Fruit fly (Drosophila melanogaster) whole organism, embryonic: ENCODE data around the gene CG42393.

Source experiments
- Atf6 ChIP-seq: fragments of 200-800 bp; sonication (Bioruptor generic); IDR thresholded peaks from 2 replicates; pipeline ENCODE4 v1.3.6; 2022; ENCODE audit warnings: missing biosample characterization, missing genetic modification characterization
- B-H1 ChIP-seq: fragments of 200-800 bp; sonication (Bioruptor generic); IDR thresholded peaks from 3 replicates; pipeline ENCODE4 v1.3.6; 2022; ENCODE audit warnings: missing biosample characterization, missing genetic modification characterization
- Bdp1 ChIP-seq: fragments of 200-800 bp; sonication (Bioruptor generic); optimal IDR thresholded peaks from 3 replicates; lab custom pipeline; 2016; ENCODE audit warnings: missing biosample characterization, missing genetic modification characterization
- Bgb ChIP-seq: fragments of 200-800 bp; sonication (Bioruptor generic); IDR thresholded peaks from 2 replicates; pipeline ENCODE4 v1.3.6; 2022; ENCODE audit warnings: missing biosample characterization, missing genetic modification characterization; ENCODE audit not compliant: partially characterized antibody
- Bteb2 ChIP-seq: fragments of 200-800 bp; sonication (Bioruptor generic); optimal IDR thresholded peaks from 2 replicates; lab custom pipeline; 2016; ENCODE audit warnings: missing biosample characterization, missing genetic modification characterization
- CG10366 ChIP-seq: fragments of 200-800 bp; sonication (Bioruptor generic); IDR thresholded peaks from 2 replicates; pipeline ENCODE4 v1.3.6; 2022; ENCODE audit warnings: missing biosample characterization, missing genetic modification characterization
- CG11085 ChIP-seq: fragments of 200-800 bp; sonication (Bioruptor generic); IDR thresholded peaks from 2 replicates; pipeline ENCODE4 v1.3.6; 2022; ENCODE audit warnings: missing biosample characterization, missing genetic modification characterization
- CG12769 ChIP-seq: fragments of 200-800 bp; sonication (Bioruptor generic); optimal IDR thresholded peaks from 2 replicates; lab custom pipeline; 2019; ENCODE audit warnings: missing biosample characterization, mild to moderate bottlenecking, missing genetic modification characterization, moderate library complexity
- CG12942 ChIP-seq: fragments of 200-800 bp; sonication (Bioruptor generic); optimal IDR thresholded peaks from 3 replicates; lab custom pipeline; 2016; ENCODE audit warnings: missing biosample characterization, missing genetic modification characterization
- CG13296 ChIP-seq: fragments of 200-800 bp; sonication (Bioruptor generic); optimal IDR thresholded peaks from 3 replicates; lab custom pipeline; 2018; ENCODE audit warnings: missing biosample characterization, mild to moderate bottlenecking, missing genetic modification characterization
- CG15514 ChIP-seq: fragments of 200-800 bp; sonication (Bioruptor generic); optimal IDR thresholded peaks from 3 replicates; lab custom pipeline; 2017; ENCODE audit warnings: missing biosample characterization, missing genetic modification characterization, mild to moderate bottlenecking, moderate library complexity, missing genetic modification reagents
- CG16813 ChIP-seq: fragments of 200-800 bp; sonication (Bioruptor generic); IDR thresholded peaks from 3 replicates; pipeline ENCODE4 v1.3.6; 2022; ENCODE audit warnings: missing biosample characterization, missing genetic modification characterization; ENCODE audit not compliant: partially characterized antibody
- CG17829 ChIP-seq: fragments of 200-800 bp; optimal IDR thresholded peaks from 2 replicates; lab custom pipeline; 2019; ENCODE audit warnings: missing biosample characterization, mild to moderate bottlenecking, missing genetic modification characterization, moderate library complexity
- CG2678 ChIP-seq: fragments of 200-800 bp; sonication (Bioruptor generic); optimal IDR thresholded peaks from 3 replicates; lab custom pipeline; 2019; ENCODE audit warnings: missing biosample characterization, mild to moderate bottlenecking, missing genetic modification characterization, moderate library complexity
- CG30403 ChIP-seq: fragments of 200-800 bp; sonication (Bioruptor generic); optimal IDR thresholded peaks from 3 replicates; lab custom pipeline; 2016; ENCODE audit warnings: missing biosample characterization, missing genetic modification characterization
- CG3163 ChIP-seq: fragments of 200-800 bp; sonication (Bioruptor generic); optimal IDR thresholded peaks from 3 replicates; lab custom pipeline; 2016; ENCODE audit warnings: missing biosample characterization, missing genetic modification characterization
- CG33213 ChIP-seq: fragments of 200-800 bp; sonication (Bioruptor generic); optimal IDR thresholded peaks from 3 replicates; lab custom pipeline; 2016; ENCODE audit warnings: missing biosample characterization, missing genetic modification characterization
- CG3838 ChIP-seq: fragments of 200-800 bp; sonication (Bioruptor generic); optimal IDR thresholded peaks from 3 replicates; lab custom pipeline; 2016; ENCODE audit warnings: missing biosample characterization, missing genetic modification characterization
- CG3847 ChIP-seq: fragments of 200-800 bp; sonication (Bioruptor generic); IDR thresholded peaks from 2 replicates; pipeline ENCODE4 v1.3.6; 2022; ENCODE audit warnings: missing biosample characterization, missing genetic modification characterization
- CG5180 ChIP-seq: fragments of 200-800 bp; sonication (Bioruptor generic); optimal IDR thresholded peaks from 3 replicates; lab custom pipeline; 2017; ENCODE audit warnings: missing biosample characterization, missing genetic modification characterization, mild to moderate bottlenecking, moderate library complexity, missing genetic modification reagents
- CG9727 ChIP-seq: fragments of 200-800 bp; sonication (Bioruptor generic); optimal IDR thresholded peaks from 3 replicates; lab custom pipeline; 2017; ENCODE audit warnings: missing biosample characterization, mild to moderate bottlenecking, missing genetic modification characterization
- Dbx ChIP-seq: fragments of 200-800 bp; sonication (Bioruptor generic); IDR thresholded peaks from 3 replicates; pipeline ENCODE4 v1.3.6; 2022; ENCODE audit warnings: missing biosample characterization, missing genetic modification characterization
- Doc3 ChIP-seq: fragments of 200-800 bp; sonication (Bioruptor generic); IDR thresholded peaks from 3 replicates; pipeline ENCODE4 v1.3.6; 2022; ENCODE audit warnings: missing biosample characterization, missing genetic modification characterization; ENCODE audit not compliant: partially characterized antibody
- E2f2 ChIP-seq: fragments of 200-800 bp; sonication (Bioruptor generic); IDR thresholded peaks from 2 replicates; pipeline ENCODE4 v1.3.6; 2022; ENCODE audit warnings: missing biosample characterization, missing genetic modification characterization
- MTF-1 ChIP-seq: fragments of 200-800 bp; sonication (Bioruptor generic); optimal IDR thresholded peaks from 2 replicates; lab custom pipeline; 2018; ENCODE audit warnings: missing biosample characterization, mild to moderate bottlenecking, missing genetic modification characterization, borderline replicate concordance
- Optix ChIP-seq: fragments of 200-800 bp; sonication (Bioruptor generic); IDR thresholded peaks from 3 replicates; pipeline ENCODE4 v1.3.6; 2022; ENCODE audit warnings: missing biosample characterization, missing genetic modification characterization
- Poxn ChIP-seq: fragments of 200-800 bp; sonication (Bioruptor generic); IDR thresholded peaks from 2 replicates; pipeline ENCODE4 v1.3.6; 2022; ENCODE audit warnings: missing biosample characterization, missing genetic modification characterization
- Six4 ChIP-seq: fragments of 200-800 bp; sonication (Bioruptor generic); optimal IDR thresholded peaks from 2 replicates; lab custom pipeline; 2016; ENCODE audit warnings: missing biosample characterization, missing genetic modification characterization
- Sry-δ ChIP-seq: fragments of 200-800 bp; sonication (Bioruptor generic); optimal IDR thresholded peaks from 2 replicates; lab custom pipeline; 2016; ENCODE audit warnings: missing biosample characterization, missing genetic modification characterization
- Ssrp ChIP-seq: fragments of 200-800 bp; sonication (Bioruptor generic); optimal IDR thresholded peaks from 2 replicates; lab custom pipeline; 2018; ENCODE audit warnings: missing biosample characterization, mild to moderate bottlenecking, missing genetic modification characterization, moderate library complexity
- ato ChIP-seq: fragments of 200-800 bp; sonication (Bioruptor generic); IDR thresholded peaks from 2 replicates; pipeline ENCODE4 v1.3.6; 2022; ENCODE audit warnings: missing biosample characterization, missing genetic modification characterization; ENCODE audit not compliant: partially characterized antibody
- cas ChIP-seq: fragments of 200-800 bp; sonication (Bioruptor generic); IDR thresholded peaks from 2 replicates; pipeline ENCODE4 v1.3.6; 2022; ENCODE audit warnings: missing biosample characterization, missing genetic modification characterization
- dmrt11E ChIP-seq: fragments of 200-800 bp; sonication (Bioruptor generic); optimal IDR thresholded peaks from 3 replicates; lab custom pipeline; 2018; ENCODE audit warnings: missing biosample characterization, mild to moderate bottlenecking, missing genetic modification characterization, moderate library complexity
- emc ChIP-seq: fragments of 200-800 bp; sonication (Bioruptor generic); optimal IDR thresholded peaks from 2 replicates; lab custom pipeline; 2016; ENCODE audit warnings: missing biosample characterization, missing genetic modification characterization
- fru ChIP-seq: fragments of >200 bp; optimal IDR thresholded peaks from 2 replicates; lab custom pipeline; 2017
- gem ChIP-seq: fragments of 200-800 bp; sonication (Bioruptor generic); optimal IDR thresholded peaks from 2 replicates; lab custom pipeline; 2019; ENCODE audit warnings: missing biosample characterization, mild to moderate bottlenecking, missing genetic modification characterization, moderate library complexity
- jumu ChIP-seq: fragments of 200-800 bp; sonication (Bioruptor generic); optimal IDR thresholded peaks from 3 replicates; lab custom pipeline; 2016; ENCODE audit warnings: missing biosample characterization, missing genetic modification characterization
- nerfin-1 ChIP-seq: fragments of 200-800 bp; sonication (Bioruptor generic); optimal IDR thresholded peaks from 3 replicates; lab custom pipeline; 2019; ENCODE audit warnings: missing biosample characterization, mild to moderate bottlenecking, missing genetic modification characterization, moderate library complexity
- pnt ChIP-seq: fragments of 200-800 bp; sonication (Bioruptor generic); optimal IDR thresholded peaks from 3 replicates; lab custom pipeline; 2016; ENCODE audit warnings: missing biosample characterization, missing genetic modification characterization
- prd ChIP-seq, 3 experiments: fragments of >200 bp in 2 of 3; fragments of 200-800 bp in 1 of 3; sonication (Bioruptor generic) in 1 of 3; optimal IDR thresholded peaks in 2 of 3; IDR thresholded peaks in 1 of 3; 2 replicates in 2 of 3; 3 replicates in 1 of 3; pipeline versions ENCODE4 v1.3.6 to Lab custom; 2017 to 2022; ENCODE audit warnings: missing biosample characterization in 1 of 3, missing genetic modification characterization in 1 of 3
- pum ChIP-seq: fragments of 200-800 bp; sonication (Bioruptor generic); optimal IDR thresholded peaks from 2 replicates; lab custom pipeline; 2016; ENCODE audit warnings: missing biosample characterization, missing genetic modification characterization
- sd ChIP-seq: fragments of 200-800 bp; sonication (Bioruptor generic); optimal IDR thresholded peaks from 3 replicates; lab custom pipeline; 2018; ENCODE audit warnings: missing biosample characterization, mild to moderate bottlenecking, missing genetic modification characterization, moderate library complexity
- slbo ChIP-seq: fragments of 200-800 bp; sonication (Bioruptor generic); IDR thresholded peaks from 2 replicates; pipeline ENCODE4 v1.3.6; 2022; ENCODE audit warnings: missing biosample characterization, missing genetic modification characterization
- slou ChIP-seq: fragments of 200-800 bp; sonication (Bioruptor generic); optimal IDR thresholded peaks from 3 replicates; lab custom pipeline; 2016; ENCODE audit warnings: missing biosample characterization, missing genetic modification characterization
- sob ChIP-seq: fragments of 200-800 bp; sonication (Bioruptor generic); IDR thresholded peaks from 2 replicates; pipeline ENCODE4 v1.3.6; 2022; ENCODE audit warnings: missing biosample characterization, missing genetic modification characterization
- tio ChIP-seq: fragments of 200-800 bp; sonication (Bioruptor generic); optimal IDR thresholded peaks from 2 replicates; lab custom pipeline; 2017; ENCODE audit warnings: missing biosample characterization, missing genetic modification characterization, inconsistent platforms
- toy ChIP-seq: fragments of 200-800 bp; sonication (Bioruptor generic); IDR thresholded peaks from 2 replicates; pipeline ENCODE4 v1.3.6; 2022; ENCODE audit warnings: missing biosample characterization, missing genetic modification characterization
- twi ChIP-seq: fragments of 200-800 bp; optimal IDR thresholded peaks from 2 replicates; lab custom pipeline; 2019; ENCODE audit warnings: missing biosample characterization, mild to moderate bottlenecking, missing genetic modification characterization, moderate library complexity
- tx ChIP-seq: fragments of 200-800 bp; sonication (Bioruptor generic); optimal IDR thresholded peaks from 2 replicates; lab custom pipeline; 2016; ENCODE audit warnings: missing biosample characterization, missing genetic modification characterization

The CG42393 gene

DNA sequence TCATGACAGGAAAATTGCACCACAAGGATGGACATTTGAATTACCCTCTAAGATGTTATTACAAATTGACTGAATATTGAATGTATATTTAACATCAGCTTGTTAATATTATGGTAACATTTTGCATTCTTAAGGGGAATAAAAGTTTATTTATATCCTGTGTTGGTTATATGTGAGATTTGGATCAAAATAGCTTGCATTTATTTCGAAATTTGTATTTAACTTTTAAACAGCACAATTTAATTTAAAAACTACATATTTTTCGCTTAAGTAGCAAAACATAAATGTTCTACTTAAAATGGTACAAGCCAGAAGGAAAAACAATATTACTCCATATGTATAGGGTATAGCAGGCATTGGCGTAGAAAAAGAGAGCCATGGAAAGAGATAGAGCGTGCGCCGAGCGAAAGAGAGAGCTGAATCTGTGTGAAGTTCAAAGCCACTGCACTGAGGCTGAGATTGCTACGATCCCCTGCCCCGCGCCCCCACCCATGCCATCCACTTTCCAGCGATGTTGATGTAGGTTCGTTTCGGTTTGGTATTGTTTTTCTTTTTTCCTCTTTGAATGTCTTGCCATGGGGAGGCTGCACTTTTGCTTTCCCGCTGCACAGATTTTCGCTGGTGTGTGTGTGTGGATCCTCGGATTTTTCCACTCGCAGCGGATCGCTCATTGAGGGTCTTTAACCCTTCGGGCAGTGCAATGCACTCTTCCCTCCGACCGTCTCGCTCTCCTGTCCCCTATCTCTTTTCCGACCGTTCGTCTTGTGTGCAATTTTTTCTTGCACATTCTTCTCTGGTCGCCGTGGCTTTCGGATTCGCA lies 37.3 kb upstream of the CG42393 start (continued):
- no peak for TF ChIP-seq CG33213 (GFP tag; lab: Kevin White, UChicago)
- TF ChIP-seq sd (tag; lab: Kevin White, UChicago) = peak; percentile 2
- TF ChIP-seq cas (GFP tag; lab: Robert Waterston, UW) = no peak
- TF ChIP-seq gem = peak; percentile 93
- TF ChIP-seq slou (GFP tag; lab: Kevin White, UChicago) = peak; percentile 2
- peak; percentile 59 for TF ChIP-seq tx
- no peak for TF ChIP-seq emc (GFP tag; lab: Kevin White, UChicago)
- no peak for TF ChIP-seq CG11085 (GFP tag; lab: Robert Waterston, UW)
- peak; percentile 5 for TF ChIP-seq CG12769
- no peak for TF ChIP-seq Dbx (GFP tag; lab: Robert Waterston, UW)
- TF ChIP-seq MTF-1 = no peak
- no peak for TF ChIP-seq CG16813 (GFP tag; lab: Robert Waterston, UW)
- TF ChIP-seq ato = no peak
- peak; percentile 67 for TF ChIP-seq CG12942 (GFP tag; lab: Kevin White, UChicago)
- TF ChIP-seq CG17829 = peak; percentile 95
- peak; percentile 51 for TF ChIP-seq CG3163 (GFP tag; lab: Kevin White, UChicago)
- peak; percentile 63 for TF ChIP-seq CG3838 (GFP tag; lab: Kevin White, UChicago)
- peak; percentile 31; the same call in 1 of the 2 replicates for TF ChIP-seq Atf6 (GFP tag; lab: Robert Waterston, UW)
- no peak for TF ChIP-seq toy
- TF ChIP-seq E2f2 (GFP tag; lab: Robert Waterston, UW) = peak; percentile 41
- peak; percentile 62 for TF ChIP-seq CG5180 (GFP tag; lab: Kevin White, UChicago)
- TF ChIP-seq Optix (GFP tag; lab: Robert Waterston, UW) = no peak
- no peak for TF ChIP-seq Bgb (GFP tag; lab: Robert Waterston, UW)
- no peak for TF ChIP-seq Doc3
- peak; percentile 87 for TF ChIP-seq CG2678 (tag; lab: Kevin White, UChicago)
- TF ChIP-seq CG10366 (GFP tag; lab: Robert Waterston, UW) = peak; percentile 27; the same call in 1 of the 2 replicates
- TF ChIP-seq sob = no peak
- no peak for TF ChIP-seq CG3847
- TF ChIP-seq pnt (GFP tag; lab: Kevin White, UChicago) = peak; percentile 67
- TF ChIP-seq nerfin-1 (tag; lab: Kevin White, UChicago) = peak; percentile 81
- peak; percentile 82 for TF ChIP-seq Six4
- TF ChIP-seq pum (GFP tag; lab: Kevin White, UChicago) = peak; percentile 85
- 0 out of 2 replicates have a peak, but pooled peaks have one; percentile 2 for TF ChIP-seq slbo (GFP tag; lab: Robert Waterston, UW)
- TF ChIP-seq Poxn (GFP tag; lab: Robert Waterston, UW) = no peak
- TF ChIP-seq prd (optimal IDR thresholded peaks at IDR 0.05; lab: Kevin White, UChicago) = no peak
- peak; percentile 75 for TF ChIP-seq prd (GFP tag; IDR thresholded peaks at IDR 0.05; lab: Robert Waterston, UW)
- TF ChIP-seq twi (tag; lab: Kevin White, UChicago) = peak; percentile 87
- peak; percentile 99 for TF ChIP-seq dmrt11E (tag; lab: Kevin White, UChicago)
- TF ChIP-seq Bdp1 (GFP tag; lab: Kevin White, UChicago) = no peak
- peak; percentile 67 for TF ChIP-seq Bteb2 (GFP tag; lab: Kevin White, UChicago)
- TF ChIP-seq jumu (GFP tag; lab: Kevin White, UChicago) = peak; percentile 68
- TF ChIP-seq fru (lab: Kevin White, UChicago) = no peak
- TF ChIP-seq CG9727 = peak; percentile 98
- peak; percentile 92 for TF ChIP-seq tio (GFP tag; lab: Kevin White, UChicago)
- peak; percentile 86 for TF ChIP-seq CG30403 (GFP tag; lab: Kevin White, UChicago)
- peak; percentile 91 for TF ChIP-seq Ssrp (tag; lab: Kevin White, UChicago)
- no peak for TF ChIP-seq B-H1 (GFP tag; lab: Robert Waterston, UW)
- TF ChIP-seq CG15514 (GFP tag; lab: Kevin White, UChicago) = peak; percentile 3
- TF ChIP-seq CG13296 (GFP tag; lab: Kevin White, UChicago) = peak; percentile 39
- peak; percentile 33 for TF ChIP-seq Sry-δ
